Worm (Caenorhabditis elegans): ENCODE data around the gene F13H8.1.
A peak's percentile ranks its signal among the peaks of the same experiment; 100 is the strongest.

Gene F13H8.1

ce11 chrII:6250782-6251461 is 32.3 kb upstream of the F13H8.1 start, which contains the start of gene phb-2:
phb-2 (plus strand) TSS chrII:6251411.
- peak; percentile 50 for TF ChIP-seq lsl-1 (GFP tag; optimal IDR thresholded peaks at IDR 0.05)
- TF ChIP-seq nfyb-1 (GFP tag; IDR thresholded peaks at IDR 0.05): peak; percentile 58; the same call in 1 of the 2 replicates
- no peak for TF ChIP-seq ceh-40 (GFP tag; IDR thresholded peaks at IDR 0.05)
- TF ChIP-seq ceh-27 (GFP tag; optimal IDR thresholded peaks at IDR 0.05): peak; percentile 68
- 0 out of 2 replicates have a peak, but pooled peaks have one; percentile 29 for TF ChIP-seq Y53G8AR.9 (GFP tag; conservative IDR thresholded peaks at IDR 0.05)
- TF ChIP-seq mxl-1 (tag; optimal IDR thresholded peaks at IDR 0.05): no peak
- no peak for TF ChIP-seq sdz-38 (tag; optimal IDR thresholded peaks at IDR 0.05)
- peak; percentile 0 for TF ChIP-seq die-1 (tag; optimal IDR thresholded peaks at IDR 0.05)
- no peak for TF ChIP-seq attf-3 (GFP tag; conservative IDR thresholded peaks at IDR 0.05)
- TF ChIP-seq F57C9.4 (tag; optimal IDR thresholded peaks at IDR 0.05): no peak
- peak; percentile 52 for TF ChIP-seq ceh-91 (GFP tag; IDR thresholded peaks at IDR 0.05)
- TF ChIP-seq unc-130 (GFP tag; optimal IDR thresholded peaks at IDR 0.05): no peak
- no peak for TF ChIP-seq him-1 (tag; optimal IDR thresholded peaks at IDR 0.05)
- no peak for TF ChIP-seq F22D6.2 (tag; optimal IDR thresholded peaks at IDR 0.05)
- peak in 2 of 3 experiments; percentile 2 to 90 for TF ChIP-seq lin-35 (GFP tag; optimal IDR thresholded peaks at IDR 0.05)
- no peak for TF ChIP-seq aptf-2 (GFP tag; conservative IDR thresholded peaks at IDR 0.05)
- TF ChIP-seq hlh-12 (tag; optimal IDR thresholded peaks at IDR 0.05): no peak
- peak; percentile 26; the same call in 1 of the 2 replicates for TF ChIP-seq lin-26 (GFP tag; IDR thresholded peaks at IDR 0.05)
- TF ChIP-seq zim-3 (tag; optimal IDR thresholded peaks at IDR 0.05): no peak
- no peak for TF ChIP-seq F39B2.1 (GFP tag; IDR thresholded peaks at IDR 0.05)
- TF ChIP-seq dox-1 (GFP tag; IDR thresholded peaks at IDR 0.05): peak; percentile 78
- TF ChIP-seq snpc-1.3 (tag; optimal IDR thresholded peaks at IDR 0.05; ENCODE audit: insufficient read depth): peak; percentile 64
- TF ChIP-seq madf-10 (tag; optimal IDR thresholded peaks at IDR 0.05): no peak
- TF ChIP-seq C17E4.6 (GFP tag; IDR thresholded peaks at IDR 0.05): peak; percentile 39; the same call in 1 of the 2 replicates
- peak; percentile 95 for TF ChIP-seq F23B12.7 (tag; optimal IDR thresholded peaks at IDR 0.05; ENCODE audit: insufficient read depth)
- TF ChIP-seq unc-62 (GFP tag; optimal IDR thresholded peaks at IDR 0.05): no peak
- TF ChIP-seq tlf-1 (GFP tag; optimal IDR thresholded peaks at IDR 0.05): no peak
- TF ChIP-seq hrde-1 (tag; optimal IDR thresholded peaks at IDR 0.05; ENCODE audit: borderline replicate concordance): no peak
- TF ChIP-seq ztf-26 (tag; optimal IDR thresholded peaks at IDR 0.05): no peak
- no peak for TF ChIP-seq ceh-79 (tag; optimal IDR thresholded peaks at IDR 0.05)
- TF ChIP-seq snpc-3.4 (tag; optimal IDR thresholded peaks at IDR 0.05): peak; percentile 19
- no peak for TF ChIP-seq repo-1 (tag; optimal IDR thresholded peaks at IDR 0.05)
- no peak for TF ChIP-seq bed-1 (GFP tag; IDR thresholded peaks at IDR 0.05)
- no peak for TF ChIP-seq let-607 (tag; optimal IDR thresholded peaks at IDR 0.05)
- peak; percentile 17 for TF ChIP-seq F49E8.2 (tag; optimal IDR thresholded peaks at IDR 0.05; ENCODE audit: insufficient read depth)
- no peak for TF ChIP-seq nhr-120 (GFP tag; IDR thresholded peaks at IDR 0.05)
- TF ChIP-seq Y67H2A.10 (GFP tag; conservative IDR thresholded peaks at IDR 0.05): no peak
- no peak for TF ChIP-seq mes-4 (tag; optimal IDR thresholded peaks at IDR 0.05)
- TF ChIP-seq snpc-4 (GFP tag; optimal IDR thresholded peaks at IDR 0.05): no peak
- peak; percentile 5 to 51 (median 15) for TF ChIP-seq snpc-4 (tag; optimal IDR thresholded peaks at IDR 0.05)
- TF ChIP-seq lir-1 (GFP tag; conservative IDR thresholded peaks at IDR 0.05): no peak; the same call in 1 of the 2 replicates
- peak; percentile 22 for TF ChIP-seq ZK185.1 (tag; optimal IDR thresholded peaks at IDR 0.05; ENCODE audit: poor library complexity, severe bottlenecking)
- TF ChIP-seq F52B5.7 (tag; optimal IDR thresholded peaks at IDR 0.05): no peak
- TF ChIP-seq T07F8.4 (tag; optimal IDR thresholded peaks at IDR 0.05): no peak
- TF ChIP-seq ekl-4 (GFP tag; IDR thresholded peaks at IDR 0.05): peak; percentile 59
- TF ChIP-seq attf-6 (GFP tag; IDR thresholded peaks at IDR 0.05): no peak
- peak; percentile 84 for TF ChIP-seq F33H1.4 (GFP tag; IDR thresholded peaks at IDR 0.05)
